Fruit fly (Drosophila melanogaster): ENCODE results near the gene elg1.
A peak's percentile ranks its signal among the peaks of the same experiment; 100 is the strongest.

Gene elg1

dm6 chr3L:16181330-16181830 is 49.6 kb downstream of the elg1 start (continued):
- TF ChIP-seq CG8290 (GFP tag; optimal IDR thresholded peaks at IDR 0.05) = peak; percentile 5
- TF ChIP-seq CG8290 (tag; optimal IDR thresholded peaks at IDR 0.05) = no peak
- TF ChIP-seq dmrt99B (tag; optimal IDR thresholded peaks at IDR 0.05) = peak; percentile 53
- TF ChIP-seq CG8765 (GFP tag; IDR thresholded peaks at IDR 0.05) = no peak
- no peak for TF ChIP-seq B-H2 (GFP tag; optimal IDR thresholded peaks at IDR 0.05)
- TF ChIP-seq ranshi (GFP tag; IDR thresholded peaks at IDR 0.05) = peak; percentile 31; the same call in 1 of the 2 replicates
- TF ChIP-seq Nf-YA (GFP tag; IDR thresholded peaks at IDR 0.05) = no peak
- peak; percentile 46; the same call in 1 of the 3 replicates for TF ChIP-seq zfh1 (GFP tag; IDR thresholded peaks at IDR 0.05)
- peak; percentile 80 for TF ChIP-seq sens (GFP tag)
- no peak for TF ChIP-seq Hmx (GFP tag; optimal IDR thresholded peaks at IDR 0.05)
- TF ChIP-seq CG10321 (GFP tag; IDR thresholded peaks at IDR 0.05) = peak; percentile 36; the same call in 1 of the 2 replicates
- TF ChIP-seq kay (GFP tag; optimal IDR thresholded peaks at IDR 0.05) = no peak
- TF ChIP-seq CG11504 (tag; optimal IDR thresholded peaks at IDR 0.05) = peak; percentile 42
- TF ChIP-seq luna (GFP tag; optimal IDR thresholded peaks at IDR 0.05) = no peak
- TF ChIP-seq CG32772 (GFP tag; IDR thresholded peaks at IDR 0.05) = 0 out of 2 replicates have a peak, but pooled peaks have one; percentile 20
- TF ChIP-seq CG18262 (tag; optimal IDR thresholded peaks at IDR 0.05) = peak; percentile 13
- no peak for TF ChIP-seq cg (GFP tag; optimal IDR thresholded peaks at IDR 0.05)
- TF ChIP-seq corto (GFP tag; optimal IDR thresholded peaks at IDR 0.05) = peak; percentile 55
- peak; percentile 24 for TF ChIP-seq Sox100B (GFP tag; optimal IDR thresholded peaks at IDR 0.05)
- TF ChIP-seq CG10654 (GFP tag; optimal IDR thresholded peaks at IDR 0.05) = peak; percentile 3
- TF ChIP-seq CG17361 (GFP tag; IDR thresholded peaks at IDR 0.05) = 0 out of 3 replicates have a peak, but pooled peaks have one; percentile 20
- peak; percentile 16 for TF ChIP-seq nerfin-1 (tag; optimal IDR thresholded peaks at IDR 0.05)
- no peak for TF ChIP-seq pb (GFP tag; optimal IDR thresholded peaks at IDR 0.05)
- TF ChIP-seq CG12299 (tag; optimal IDR thresholded peaks at IDR 0.05) = no peak
- TF ChIP-seq CG8924 (tag; optimal IDR thresholded peaks at IDR 0.05) = no peak
- peak in 1 of 2 experiments; percentile 15 for TF ChIP-seq Eip74EF (GFP tag; optimal IDR thresholded peaks at IDR 0.05)
- TF ChIP-seq CG14710 (tag; optimal IDR thresholded peaks at IDR 0.05) = peak; percentile 30
- TF ChIP-seq Deaf1 (tag; optimal IDR thresholded peaks at IDR 0.05) = peak; percentile 76
- peak; percentile 66 for TF ChIP-seq CG7839 (tag; optimal IDR thresholded peaks at IDR 0.05)
- no peak for TF ChIP-seq cad (GFP tag; optimal IDR thresholded peaks at IDR 0.05)
- peak; percentile 18 for TF ChIP-seq Spps (tag; optimal IDR thresholded peaks at IDR 0.05)
- TF ChIP-seq esg (GFP tag; conservative IDR thresholded peaks at IDR 0.05) = 0 out of 2 replicates have a peak, but pooled peaks have one; percentile 10
- TF ChIP-seq CG1792 (GFP tag; optimal IDR thresholded peaks at IDR 0.05) = no peak

dm6 chr3L:16182633-16183462 is 51.0 kb downstream of the elg1 start:
- TF ChIP-seq bsh (GFP tag; optimal IDR thresholded peaks at IDR 0.05) (peak in 1 of 2 experiments; percentile 21), CG2889 (GFP tag; IDR thresholded peaks at IDR 0.05) (no peak), ato (GFP tag; IDR thresholded peaks at IDR 0.05; ENCODE audit: partially characterized antibody) (no peak), Sox102F (GFP tag; optimal IDR thresholded peaks at IDR 0.05) (peak; percentile 11), lilli (GFP tag; optimal IDR thresholded peaks at IDR 0.05) (no peak), CG14667 (GFP tag; IDR thresholded peaks at IDR 0.05) (no peak), crp (GFP tag; optimal IDR thresholded peaks at IDR 0.05) (no peak), ken (GFP tag; IDR thresholded peaks at IDR 0.05) (no peak), yki (optimal IDR thresholded peaks at IDR 0.05) (no peak), ind (GFP tag; optimal IDR thresholded peaks at IDR 0.05) (no peak), crol (GFP tag; IDR thresholded peaks at IDR 0.05) (peak; percentile 82), Atf-2 (GFP tag; optimal IDR thresholded peaks at IDR 0.05) (no peak), pan (optimal IDR thresholded peaks at IDR 0.05) (no peak), pan (GFP tag; optimal IDR thresholded peaks at IDR 0.05 in 1 of 2, IDR thresholded peaks at IDR 0.05 in 1 of 2) (peak in 1 of 2 experiments; percentile 15), seq (GFP tag; IDR thresholded peaks at IDR 0.05) (0 out of 2 replicates have a peak, but pooled peaks have one; percentile 26), Mes4 (GFP tag; optimal IDR thresholded peaks at IDR 0.05) (no peak), pho (GFP tag; optimal IDR thresholded peaks at IDR 0.05) (no peak), hkb (optimal IDR thresholded peaks at IDR 0.05) (no peak), hkb (GFP tag; IDR thresholded peaks at IDR 0.05) (no peak)
